Worm (Caenorhabditis elegans) whole organism, L4/young adult: Measurements from ENCODE around the gene W01B6.4.
"Not testable (repeated sequence)": the region's sequence is repeated elsewhere in the genome, so short reads cannot be mapped to it uniquely, and the experiment has no call there.

Experiments used
- W03F9.2 ChIP-seq: fragments of 150-350 bp; optimal IDR thresholded peaks from 2 replicates; lab custom pipeline; 2014; ENCODE audit warnings: missing biosample characterization, missing genetic modification characterization
- dao-5 ChIP-seq: sonication (generic microtip); optimal IDR thresholded peaks from 2 replicates; lab custom pipeline; 2016; ENCODE audit warnings: missing genotype, missing genetic modification characterization, moderate library complexity, missing compliant biosample characterization
- him-1 ChIP-seq: sonication (generic microtip); optimal IDR thresholded peaks from 2 replicates; lab custom pipeline; 2016; ENCODE audit warnings: missing genotype, missing genetic modification reagents, missing genetic modification characterization, missing compliant biosample characterization

Gene W01B6.4

ce11 chrIV:10075034-10075510 is at the start of gene W01B6.4, which contains the start of gene ttbk-4:
W01B6.4 (plus strand) TSS chrIV:10075460.
ttbk-4 (minus strand) TSS chrIV:10075134.
- no peak for TF ChIP-seq W03F9.2 (tag; lab: Kevin White, UChicago)
- TF ChIP-seq dao-5 (tag; lab: Kevin White, UChicago), result no peak
- no peak for TF ChIP-seq him-1 (tag; lab: Kevin White, UChicago)

DNA sequence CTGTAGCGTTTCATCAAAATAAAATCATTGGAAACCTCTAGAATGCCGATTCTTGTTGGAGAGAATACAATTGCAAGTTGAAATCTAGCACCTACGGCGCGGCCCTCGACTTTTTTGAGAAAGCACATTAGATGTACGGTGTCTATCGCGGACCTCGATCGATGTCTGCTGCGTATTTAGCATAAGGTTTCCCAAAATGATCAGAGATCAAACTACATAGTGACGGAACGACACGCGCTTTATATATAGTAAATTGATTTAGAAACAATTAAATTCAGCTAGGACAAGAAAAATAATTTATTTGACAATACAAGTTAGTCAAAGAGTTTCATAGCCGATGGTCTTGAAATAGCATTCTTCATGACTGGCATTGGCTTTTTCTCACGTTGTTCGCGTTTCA is 49.1 kb upstream of the W01B6.4 start:
- TF ChIP-seq dao-5 (tag; lab: Kevin White, UChicago), result no peak
- no peak for TF ChIP-seq W03F9.2 (tag; lab: Kevin White, UChicago)
- TF ChIP-seq him-1 (tag; lab: Kevin White, UChicago), result no peak

ce11 chrIV:10027566-10027965 is 47.7 kb upstream of the W01B6.4 start, which contains the start of gene gipc-2:
gipc-2 (minus strand) TSS chrIV:10027666.
- TF ChIP-seq dao-5 (tag; lab: Kevin White, UChicago), result no peak
- no peak for TF ChIP-seq W03F9.2 (tag; lab: Kevin White, UChicago)
- no peak for TF ChIP-seq him-1 (tag; lab: Kevin White, UChicago)

DNA sequence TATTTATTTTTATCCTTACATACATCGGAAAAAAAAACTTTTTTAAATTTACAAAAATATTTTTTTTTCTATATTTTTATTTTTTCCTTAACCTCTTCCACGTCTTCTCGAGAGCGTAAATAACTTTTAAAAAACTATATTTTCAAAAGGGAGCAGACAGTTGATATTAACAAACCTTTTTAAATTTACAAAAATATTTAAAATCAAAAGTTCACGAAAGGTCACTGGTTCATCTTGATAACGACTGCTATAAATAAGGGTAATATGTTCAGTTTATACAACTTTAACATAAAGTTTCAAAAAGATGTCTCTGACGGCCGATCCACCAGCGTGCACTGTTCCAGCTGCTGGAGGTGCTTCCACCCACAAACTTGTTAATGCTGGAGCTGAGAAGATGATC is 46.5 kb upstream of the W01B6.4 start, which contains the start of the genes F44D12.16 and msd-2:
TSS of gene F44D12.16 (plus strand) at position 301 of the 400 bp plus-strand sequence.
TSS of gene msd-2 (plus strand) at position 305 of the 400 bp plus-strand sequence.
- not testable (repeated sequence) for TF ChIP-seq W03F9.2, him-1, dao-5 (tag; lab: Kevin White, UChicago)

DNA sequence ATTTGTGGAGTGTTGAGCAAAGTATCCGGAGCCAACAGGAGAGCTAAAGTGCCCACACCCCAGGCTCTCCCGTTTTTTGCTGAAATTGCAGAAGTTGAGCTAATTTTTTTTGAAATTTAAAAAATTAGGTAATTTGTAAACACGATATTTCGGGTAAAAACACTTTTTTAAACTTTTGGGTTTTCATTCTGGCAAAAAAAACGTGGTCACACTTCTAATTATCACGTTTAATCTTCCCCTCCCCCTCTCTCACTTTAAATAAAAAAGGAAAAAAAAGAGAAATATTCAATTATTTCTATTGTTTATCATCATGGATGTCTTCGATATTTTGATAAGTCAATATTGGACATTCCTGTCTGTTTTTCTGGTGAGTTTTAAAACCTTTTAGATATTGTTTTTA is 42.2 kb upstream of the W01B6.4 start, which contains the start of gene F44D12.6:
TSS of gene F44D12.6 (plus strand) at position 301 of the 400 bp plus-strand sequence.
- no peak for TF ChIP-seq dao-5 (tag; lab: Kevin White, UChicago)
- TF ChIP-seq W03F9.2 (tag; lab: Kevin White, UChicago), result no peak
- no peak for TF ChIP-seq him-1 (tag; lab: Kevin White, UChicago)

- no peak for TF ChIP-seq W03F9.2 (tag; lab: Kevin White, UChicago)
- no peak for TF ChIP-seq him-1 (tag; lab: Kevin White, UChicago)
- TF ChIP-seq dao-5 (tag; lab: Kevin White, UChicago), result no peak
Measured at ce11 chrIV:10036966-10037365, 38.3 kb upstream of the W01B6.4 start, which contains the start of gene F44D12.10. F44D12.10 (minus strand) TSS chrIV:10037066.

DNA sequence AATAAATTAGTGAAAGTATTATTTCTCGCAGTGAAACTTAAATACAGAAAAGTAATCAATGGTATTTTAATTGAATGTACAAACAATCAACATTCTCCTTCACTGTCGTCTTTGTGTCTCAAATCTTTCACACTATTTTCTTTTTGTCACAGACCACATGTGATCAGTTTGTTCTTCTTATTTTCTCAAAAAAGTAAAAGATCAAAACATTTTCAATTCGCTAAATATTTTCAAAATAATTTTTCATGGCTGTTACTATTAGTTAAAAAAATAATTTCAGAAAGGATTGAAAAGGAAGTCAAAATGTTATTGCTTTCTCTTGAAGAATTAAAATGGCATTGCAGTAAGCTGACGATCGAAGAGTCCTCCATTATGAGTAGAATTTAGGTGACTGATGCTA is 34.5 kb upstream of the W01B6.4 start, which contains the start of gene dhs-31:
TSS of gene dhs-31 (minus strand) at position 101 of the 400 bp plus-strand sequence.
- TF ChIP-seq W03F9.2 (tag; lab: Kevin White, UChicago) (no peak), him-1 (tag; lab: Kevin White, UChicago) (no peak), dao-5 (tag; lab: Kevin White, UChicago) (no peak)

- TF ChIP-seq dao-5 (tag; lab: Kevin White, UChicago) (no peak), him-1 (tag; lab: Kevin White, UChicago) (no peak), W03F9.2 (tag; lab: Kevin White, UChicago) (no peak)
Measured at ce11 chrIV:10042881-10043280, 32.4 kb upstream of the W01B6.4 start, which contains the start of gene frk-1. frk-1 (plus strand) TSS chrIV:10043181.

DNA sequence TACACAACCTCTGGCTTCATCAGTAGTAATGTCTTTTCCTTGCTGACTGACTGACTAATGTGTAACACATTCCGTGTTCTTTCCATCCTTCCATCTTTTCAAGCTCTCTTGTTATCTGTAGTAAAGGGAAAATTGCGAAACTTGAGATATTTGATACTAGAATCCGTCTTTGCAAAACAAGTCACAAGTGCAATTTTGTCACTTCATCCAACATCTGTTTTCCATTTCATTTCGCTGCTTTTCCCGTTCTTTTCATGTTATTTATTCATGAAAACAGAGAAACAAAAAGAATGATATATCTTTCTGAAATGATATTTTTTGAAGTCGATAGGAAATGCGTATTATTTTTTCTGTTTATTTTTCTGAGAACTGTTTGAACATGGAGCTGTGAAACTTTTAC is 29.3 kb upstream of the W01B6.4 start:
- TF ChIP-seq dao-5 (tag; lab: Kevin White, UChicago) (no peak), him-1 (tag; lab: Kevin White, UChicago) (no peak), W03F9.2 (tag; lab: Kevin White, UChicago) (no peak)

DNA sequence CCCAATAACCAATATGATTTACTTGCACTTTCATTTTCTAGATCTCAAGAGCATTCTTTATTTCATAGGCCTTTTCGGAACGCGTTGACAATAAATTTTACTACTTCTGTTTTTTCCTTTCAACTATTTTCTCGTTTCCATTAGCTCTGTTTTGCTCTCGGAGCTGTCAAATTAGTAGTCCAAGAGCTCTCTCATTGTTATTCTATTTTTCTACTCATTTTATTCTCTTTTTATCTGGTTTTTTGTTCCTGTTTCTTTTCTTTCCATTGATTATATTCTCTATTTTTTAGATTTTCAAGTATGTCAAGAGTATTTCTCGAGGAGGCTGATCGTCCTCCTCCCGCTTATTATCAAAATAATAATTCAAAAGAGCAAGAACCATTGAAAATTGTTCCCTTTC is 28.2 kb upstream of the W01B6.4 start, which contains the start of gene T04B2.3:
TSS of gene T04B2.3 (plus strand) at position 301 of the 400 bp plus-strand sequence.
- TF ChIP-seq him-1 (tag; lab: Kevin White, UChicago), result no peak
- TF ChIP-seq W03F9.2 (tag; lab: Kevin White, UChicago), result no peak

DNA sequence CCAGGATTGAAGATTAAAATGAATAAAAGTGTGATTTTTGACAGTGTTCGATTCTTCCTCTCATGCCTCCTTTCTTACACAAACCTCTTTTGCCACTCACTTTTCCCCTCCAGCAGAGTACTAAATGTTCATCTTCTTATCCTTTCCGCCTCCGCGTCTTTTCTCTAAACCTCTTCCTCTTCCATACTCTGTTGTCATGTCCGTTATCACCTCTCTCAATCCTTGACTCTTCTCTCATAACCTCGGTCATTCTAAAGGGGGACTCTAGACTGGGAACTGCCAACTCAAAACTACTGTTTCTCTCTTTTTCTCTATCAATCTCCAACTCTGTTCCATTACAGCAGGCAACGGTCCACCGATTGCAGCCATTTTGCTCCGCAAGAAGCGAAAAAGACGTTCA is 27.0 kb upstream of the W01B6.4 start:
- no peak for TF ChIP-seq dao-5 (tag; lab: Kevin White, UChicago)
- TF ChIP-seq him-1 (tag; lab: Kevin White, UChicago), result no peak
- no peak for TF ChIP-seq W03F9.2 (tag; lab: Kevin White, UChicago)

ce11 chrIV:10051088-10051487 is 24.2 kb upstream of the W01B6.4 start, which contains the start of gene T04B2.8:
T04B2.8 (minus strand) TSS chrIV:10051188.
- TF ChIP-seq him-1 (tag; lab: Kevin White, UChicago) (no peak), dao-5 (tag; lab: Kevin White, UChicago) (no peak), W03F9.2 (tag; lab: Kevin White, UChicago) (no peak)

- TF ChIP-seq dao-5 (tag; lab: Kevin White, UChicago) (no peak), him-1 (tag; lab: Kevin White, UChicago) (no peak), W03F9.2 (tag; lab: Kevin White, UChicago) (no peak)
Measured at ce11 chrIV:10053550-10053949, 21.7 kb upstream of the W01B6.4 start, which contains the start of gene srv-12. srv-12 (minus strand) TSS chrIV:10053650.
